Worm (Caenorhabditis elegans): ENCODE data around the gene iff-1.

iff-1 gene

DNA sequence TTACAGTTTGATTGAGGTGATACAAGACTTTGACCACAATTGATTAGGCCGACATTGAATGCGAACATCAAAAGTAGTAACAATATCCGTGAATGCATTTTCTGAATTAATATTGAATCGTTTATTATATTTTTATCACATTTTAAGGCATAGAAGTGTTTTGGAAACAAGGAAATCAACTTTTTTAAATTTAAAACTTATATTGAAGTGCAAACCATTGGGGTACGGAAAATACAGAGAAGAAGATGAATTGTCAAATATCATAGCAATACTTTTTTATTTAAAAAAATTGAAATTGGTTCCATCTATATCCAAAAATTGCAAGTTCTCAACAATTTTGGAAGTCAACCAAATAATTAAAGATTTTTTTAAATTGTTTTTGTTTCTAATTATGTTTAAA is 3.8 kb downstream of the iff-1 start, which contains the start of gene T05G5.1:
Gene T05G5.1, minus strand, starts transcription at position 101 of the 400 bp plus-strand sequence.
- TF ChIP-seq mel-28 (tag; optimal IDR thresholded peaks at IDR 0.05; ENCODE audit: borderline replicate concordance) (no peak), D2030.7 (GFP tag; IDR thresholded peaks at IDR 0.05) (no peak), Y56A3A.18 (GFP tag; IDR thresholded peaks at IDR 0.05) (no peak), Y53G8AR.9 (GFP tag; conservative IDR thresholded peaks at IDR 0.05) (no peak), Y79H2A.3 (GFP tag; conservative IDR thresholded peaks at IDR 0.05) (no peak), egl-44 (GFP tag; IDR thresholded peaks at IDR 0.05) (no peak), die-1 (tag; optimal IDR thresholded peaks at IDR 0.05) (no peak), K12H6.12 (tag; optimal IDR thresholded peaks at IDR 0.05) (no peak), madf-8 (GFP tag; conservative IDR thresholded peaks at IDR 0.05) (no peak), F55B11.4 (tag; optimal IDR thresholded peaks at IDR 0.05; ENCODE audit: borderline replicate concordance, insufficient read depth) (no peak), ama-1 (optimal IDR thresholded peaks at IDR 0.05) (no peak), ama-1 (GFP tag; optimal IDR thresholded peaks at IDR 0.05) (no peak), madf-10 (tag; optimal IDR thresholded peaks at IDR 0.05) (no peak), lsy-27 (tag; optimal IDR thresholded peaks at IDR 0.05; ENCODE audit: borderline replicate concordance, insufficient read depth) (no peak), attf-5 (GFP tag; optimal IDR thresholded peaks at IDR 0.05) (no peak), cebp-2 (GFP tag; IDR thresholded peaks at IDR 0.05) (no peak), mes-4 (tag; optimal IDR thresholded peaks at IDR 0.05) (no peak), nfya-2 (GFP tag; IDR thresholded peaks at IDR 0.05) (no peak), lin-35 (GFP tag; optimal IDR thresholded peaks at IDR 0.05) (no peak)

DNA sequence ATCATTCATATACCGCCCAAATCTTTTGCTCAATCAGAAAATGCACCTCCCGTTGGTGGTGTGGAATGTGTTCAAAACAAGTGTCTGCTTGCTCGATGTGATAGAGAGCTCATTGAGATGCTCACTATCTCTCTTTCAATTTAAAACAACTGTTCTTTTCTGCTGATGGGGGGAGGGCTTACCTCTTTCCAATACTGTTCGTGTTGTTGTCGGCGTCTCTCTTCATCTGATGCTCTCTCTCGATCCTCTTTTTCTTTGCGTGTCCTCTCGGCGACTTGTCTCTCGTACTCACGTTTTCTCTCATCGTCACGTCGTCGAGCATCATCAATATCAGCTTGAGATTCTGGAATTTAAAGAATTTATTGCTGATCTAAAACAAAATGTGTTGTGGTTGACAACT is 5.0 kb downstream of the iff-1 start:
- TF ChIP-seq lin-54 (GFP tag; optimal IDR thresholded peaks at IDR 0.05) (no peak), hmg-1.2 (GFP tag; IDR thresholded peaks at IDR 0.05) (peak; percentile 57; the same call in 1 of the 2 replicates), nhr-179 (tag; optimal IDR thresholded peaks at IDR 0.05) (no peak), pha-4 (tag; optimal IDR thresholded peaks at IDR 0.05) (no peak), ceh-27 (GFP tag; optimal IDR thresholded peaks at IDR 0.05) (no peak), tlf-1 (GFP tag; optimal IDR thresholded peaks at IDR 0.05) (no peak), madf-8 (GFP tag; conservative IDR thresholded peaks at IDR 0.05) (no peak)

DNA sequence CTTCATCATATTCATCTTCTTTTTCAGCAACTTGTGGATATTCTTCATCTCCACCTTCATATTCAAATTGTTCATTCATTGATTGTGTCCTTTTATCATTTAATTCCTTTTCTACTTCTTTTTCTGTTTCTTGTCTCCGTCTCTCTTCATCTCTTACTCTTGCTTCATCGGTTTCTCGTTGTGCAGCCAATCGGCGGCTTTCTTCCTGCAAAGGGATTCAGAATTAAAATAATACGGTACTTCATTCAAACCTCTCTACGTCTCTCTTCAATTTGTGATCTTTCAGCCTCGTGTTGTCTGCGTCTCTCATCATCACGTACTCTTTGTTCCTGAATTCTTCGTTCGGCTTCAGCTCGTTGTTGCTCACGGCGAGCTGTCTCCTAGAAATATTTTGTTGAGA is 6.3 kb downstream of the iff-1 start:
- TF ChIP-seq attf-3 (GFP tag; conservative IDR thresholded peaks at IDR 0.05), result no peak
- no peak for TF ChIP-seq lin-26 (GFP tag; IDR thresholded peaks at IDR 0.05)
- no peak for TF ChIP-seq cebp-2 (GFP tag; IDR thresholded peaks at IDR 0.05)
- TF ChIP-seq hmg-1.2 (GFP tag; IDR thresholded peaks at IDR 0.05), result peak; percentile 42; the same call in 1 of the 2 replicates
- no peak for TF ChIP-seq madf-10 (tag; optimal IDR thresholded peaks at IDR 0.05)

DNA sequence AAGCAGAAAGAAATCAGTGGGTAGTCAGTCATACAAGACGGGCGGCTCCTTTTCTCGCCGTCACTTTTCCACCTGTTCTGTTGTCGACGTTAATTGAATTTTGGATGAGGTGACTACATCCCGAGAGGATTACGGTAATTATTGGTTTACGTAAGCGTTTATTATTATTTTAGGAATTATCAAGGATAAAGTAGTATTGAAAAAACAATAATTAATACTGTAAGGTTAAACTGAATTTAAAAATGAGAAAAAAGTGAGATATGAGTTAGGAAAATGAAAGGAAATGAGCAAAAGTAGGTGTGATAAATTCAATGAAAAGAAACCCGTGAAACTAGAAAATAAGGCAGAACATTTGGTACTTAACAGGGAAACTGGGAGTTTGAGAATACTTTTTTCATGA is 8.0 kb downstream of the iff-1 start, which contains the start of gene hlh-4:
Gene hlh-4, minus strand, starts transcription at position 101 of the 400 bp plus-strand sequence.
- TF ChIP-seq repo-1 (tag; optimal IDR thresholded peaks at IDR 0.05), result no peak
- no peak for TF ChIP-seq F10E7.11 (tag; optimal IDR thresholded peaks at IDR 0.05)
- no peak for TF ChIP-seq T26A5.8 (tag; optimal IDR thresholded peaks at IDR 0.05)
- TF ChIP-seq ztf-26 (tag; optimal IDR thresholded peaks at IDR 0.05), result no peak
- no peak for TF ChIP-seq lin-40 (tag; optimal IDR thresholded peaks at IDR 0.05)
- TF ChIP-seq nhr-179 (tag; optimal IDR thresholded peaks at IDR 0.05), result no peak
- TF ChIP-seq atf-7 (tag; optimal IDR thresholded peaks at IDR 0.05), result no peak
- no peak for TF ChIP-seq mes-4 (tag; optimal IDR thresholded peaks at IDR 0.05)

DNA sequence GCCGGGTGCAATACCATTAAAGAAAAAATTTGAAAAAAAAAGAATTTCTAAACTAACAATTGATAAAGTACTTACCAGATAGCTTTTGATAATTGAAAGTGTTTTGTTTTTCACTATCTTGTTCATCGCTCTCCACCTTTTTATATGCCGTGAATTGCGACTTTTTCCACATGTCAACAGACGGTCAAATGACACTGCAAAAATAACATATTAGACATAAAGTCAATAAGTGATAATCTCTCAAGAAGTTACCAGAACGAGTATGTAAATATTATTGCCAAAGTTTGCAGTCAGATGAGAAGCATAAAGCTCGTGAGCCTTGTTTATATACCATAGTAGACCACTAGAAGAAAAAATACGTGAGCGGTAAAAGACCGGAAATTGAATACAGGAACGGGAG is 11.1 kb downstream of the iff-1 start, which contains the start of gene dao-6:
Gene dao-6, minus strand, starts transcription at position 345 of the 400 bp plus-strand sequence.
- no peak for TF ChIP-seq ztf-6 (GFP tag; IDR thresholded peaks at IDR 0.05)
- no peak for TF ChIP-seq ZK185.1 (tag; optimal IDR thresholded peaks at IDR 0.05; ENCODE audit: poor library complexity, severe bottlenecking)
- TF ChIP-seq mel-28 (tag; optimal IDR thresholded peaks at IDR 0.05; ENCODE audit: borderline replicate concordance), result no peak
- no peak for TF ChIP-seq nhr-90 (tag; optimal IDR thresholded peaks at IDR 0.05)
- TF ChIP-seq nfyb-1 (GFP tag; IDR thresholded peaks at IDR 0.05), result no peak
- no peak for TF ChIP-seq zim-3 (tag; optimal IDR thresholded peaks at IDR 0.05)
- no peak for TF ChIP-seq nhr-80 (tag; optimal IDR thresholded peaks at IDR 0.05)
- no peak for TF ChIP-seq ceh-58 (GFP tag; IDR thresholded peaks at IDR 0.05)
- TF ChIP-seq tbx-9 (tag; optimal IDR thresholded peaks at IDR 0.05; ENCODE audit: borderline replicate concordance), result no peak
- no peak for TF ChIP-seq hlh-12 (tag; optimal IDR thresholded peaks at IDR 0.05)
- no peak for TF ChIP-seq rcor-1 (GFP tag; IDR thresholded peaks at IDR 0.05)
- TF ChIP-seq ceh-40 (GFP tag; IDR thresholded peaks at IDR 0.05), result no peak

All from whole organism, young adult.